Fruit fly (Drosophila melanogaster) whole organism, prepupa: Measurements from ENCODE around the gene Cisd2.

ENCODE experiments used
- CG6808 ChIP-seq: fragments of 200-800 bp; sonication (Bioruptor generic); optimal IDR thresholded peaks from 3 replicates; lab custom pipeline; 2017; ENCODE audit warnings: missing biosample characterization, missing genetic modification characterization, mild to moderate bottlenecking, moderate library complexity, missing genetic modification reagents
- Ets96B ChIP-seq: fragments of 200-800 bp; optimal IDR thresholded peaks from 2 replicates; lab custom pipeline; 2019; ENCODE audit warnings: missing biosample characterization, mild to moderate bottlenecking, missing genetic modification characterization, moderate library complexity

DNA sequence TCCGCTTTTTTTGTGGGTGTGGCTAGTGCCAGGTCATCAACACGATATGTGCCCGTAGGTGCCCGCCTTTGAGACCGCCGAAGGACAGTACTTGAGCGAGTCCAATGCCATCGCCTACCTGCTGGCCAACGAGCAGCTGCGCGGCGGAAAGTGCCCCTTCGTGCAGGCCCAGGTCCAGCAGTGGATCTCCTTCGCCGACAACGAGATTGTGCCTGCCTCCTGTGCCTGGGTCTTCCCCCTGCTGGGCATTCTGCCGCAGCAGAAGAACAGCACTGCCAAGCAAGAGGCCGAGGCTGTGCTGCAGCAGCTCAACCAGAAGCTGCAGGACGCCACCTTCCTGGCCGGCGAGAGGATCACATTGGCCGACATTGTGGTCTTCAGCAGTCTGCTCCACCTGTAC lies 2.6 kb downstream of the Cisd2 start:
- TF ChIP-seq CG6808 (GFP tag; lab: Kevin White, UChicago) (no peak), Ets96B (no peak)
